Worm (Caenorhabditis elegans) whole organism, young adult: ENCODE measurements around the gene Y60A3A.24.

ENCODE experiments used
- B0336.3 ChIP-seq: fragments of 200-800 bp; sonication (Bioruptor generic); IDR thresholded peaks from 2 replicates; pipeline ENCODE4 v1.3.6; 2022; ENCODE audit warnings: missing genetic modification characterization, missing compliant biosample characterization
- K12H6.12 ChIP-seq: fragments of 200-800 bp; sonication (Bioruptor generic); optimal IDR thresholded peaks from 2 replicates; lab custom pipeline; 2018; ENCODE audit warnings: mild to moderate bottlenecking, missing genetic modification characterization, missing compliant biosample characterization
- Y67H2A.10 ChIP-seq: fragments of 200-800 bp; sonication (Bioruptor generic); conservative IDR thresholded peaks from 2 replicates; pipeline ENCODE4 v1.3.6; 2022; ENCODE audit warnings: missing genetic modification reagents, missing genetic modification characterization, missing compliant biosample characterization
- Y95B8A.8 ChIP-seq: fragments of 200-800 bp; sonication (Bioruptor generic); IDR thresholded peaks from 2 replicates; pipeline ENCODE4 v1.3.6; 2022; ENCODE audit warnings: missing genetic modification reagents, missing genetic modification characterization, missing compliant biosample characterization
- aptf-2 ChIP-seq: fragments of 200-800 bp; sonication (Bioruptor generic); conservative IDR thresholded peaks from 2 replicates; pipeline ENCODE4 v1.3.6; 2022; ENCODE audit warnings: missing genetic modification reagents, missing genetic modification characterization, missing compliant biosample characterization
- attf-5 ChIP-seq: fragments of 200-800 bp; sonication (Bioruptor generic); optimal IDR thresholded peaks from 2 replicates; lab custom pipeline; 2018; ENCODE audit warnings: mild to moderate bottlenecking, missing genetic modification characterization, missing compliant biosample characterization
- bed-1 ChIP-seq: fragments of 200-800 bp; sonication (Bioruptor generic); IDR thresholded peaks from 2 replicates; pipeline ENCODE4 v1.3.6; 2022; ENCODE audit warnings: missing genetic modification reagents, missing genetic modification characterization, missing compliant biosample characterization
- bed-2 ChIP-seq: fragments of 200-800 bp; sonication (Bioruptor generic); IDR thresholded peaks from 2 replicates; pipeline ENCODE4 v1.3.6; 2022; ENCODE audit warnings: missing genetic modification reagents, missing genetic modification characterization, missing compliant biosample characterization
- cebp-2 ChIP-seq: fragments of 200-800 bp; sonication (Bioruptor generic); IDR thresholded peaks from 2 replicates; pipeline ENCODE4 v1.3.6; 2022; ENCODE audit warnings: missing genetic modification characterization, missing compliant biosample characterization
- ceh-100 ChIP-seq: fragments of 200-800 bp; sonication (Bioruptor generic); IDR thresholded peaks from 2 replicates; pipeline ENCODE4 v1.3.6; 2022; ENCODE audit warnings: missing genetic modification reagents, missing genetic modification characterization, missing compliant biosample characterization
- egl-44 ChIP-seq: fragments of 200-800 bp; sonication (Bioruptor generic); IDR thresholded peaks from 2 replicates; pipeline ENCODE4 v1.3.6; 2022; ENCODE audit warnings: missing genetic modification reagents, missing genetic modification characterization, missing compliant biosample characterization
- egrh-3 ChIP-seq: fragments of 200-800 bp; sonication (Bioruptor generic); IDR thresholded peaks from 2 replicates; pipeline ENCODE4 v1.3.6; 2022; ENCODE audit warnings: missing genetic modification reagents, missing genetic modification characterization, missing compliant biosample characterization
- gei-17 ChIP-seq: fragments of 200-800 bp; sonication (Bioruptor generic); optimal IDR thresholded peaks from 2 replicates; lab custom pipeline; 2018; ENCODE audit warnings: mild to moderate bottlenecking, missing genetic modification characterization, missing compliant biosample characterization
- hlh-12 ChIP-seq: sonication (generic microtip); optimal IDR thresholded peaks from 2 replicates; lab custom pipeline; 2016; ENCODE audit warnings: missing genetic modification characterization, missing compliant biosample characterization
- hlh-26 ChIP-seq: fragments of 200-800 bp; sonication (Bioruptor generic); conservative IDR thresholded peaks from 2 replicates; pipeline ENCODE4 v1.3.6; 2022; ENCODE audit warnings: missing genetic modification reagents, missing genetic modification characterization, missing compliant biosample characterization
- hrde-1 ChIP-seq: sonication (generic microtip); optimal IDR thresholded peaks from 2 replicates; lab custom pipeline; 2016; ENCODE audit warnings: missing genetic modification characterization, mild to moderate bottlenecking, missing compliant biosample characterization, moderate library complexity, missing genotype, missing genetic modification reagents, borderline replicate concordance
- let-526 ChIP-seq: fragments of 200-800 bp; sonication (Bioruptor generic); IDR thresholded peaks from 2 replicates; pipeline ENCODE4 v1.3.6; 2022; ENCODE audit warnings: missing genetic modification reagents, missing genetic modification characterization, missing compliant biosample characterization
- let-607 ChIP-seq, 2 experiments: fragments of 200-800 bp in 1 of 2; sonication (Bioruptor generic) in 1 of 2; sonication (generic microtip) in 1 of 2; optimal IDR thresholded peaks; 2 replicates each; lab custom pipeline; 2016 to 2018; ENCODE audit warnings: mild to moderate bottlenecking in 2 of 2, missing compliant biosample characterization in 2 of 2, missing genetic modification characterization in 2 of 2, moderate library complexity in 2 of 2, missing genotype in 1 of 2
- lin-26 ChIP-seq: fragments of 200-800 bp; sonication (Bioruptor generic); IDR thresholded peaks from 2 replicates; pipeline ENCODE4 v1.3.6; 2022; ENCODE audit warnings: missing genetic modification reagents, missing genetic modification characterization, missing compliant biosample characterization
- lin-40 ChIP-seq: sonication (generic microtip); optimal IDR thresholded peaks from 2 replicates; lab custom pipeline; 2016; ENCODE audit warnings: missing genetic modification characterization, mild to moderate bottlenecking, missing compliant biosample characterization, missing genotype, missing genetic modification reagents
- madf-8 ChIP-seq: fragments of 200-800 bp; sonication (Bioruptor generic); conservative IDR thresholded peaks from 2 replicates; pipeline ENCODE4 v1.3.6; 2022; ENCODE audit warnings: missing genetic modification reagents, missing genetic modification characterization, missing compliant biosample characterization
- mcd-1 ChIP-seq: fragments of 200-800 bp; sonication (Bioruptor generic); IDR thresholded peaks from 2 replicates; pipeline ENCODE4 v1.3.6; 2022; ENCODE audit warnings: missing genetic modification reagents, missing genetic modification characterization, missing compliant biosample characterization
- mel-28 ChIP-seq: sonication (generic microtip); optimal IDR thresholded peaks from 2 replicates; lab custom pipeline; 2016; ENCODE audit warnings: borderline replicate concordance, mild to moderate bottlenecking, missing genetic modification characterization, missing compliant biosample characterization
- nfya-2 ChIP-seq: fragments of 200-800 bp; sonication (Bioruptor generic); IDR thresholded peaks from 2 replicates; pipeline ENCODE4 v1.3.6; 2022; ENCODE audit warnings: missing genetic modification reagents, missing genetic modification characterization, missing compliant biosample characterization
- nfyb-1 ChIP-seq: fragments of 200-800 bp; sonication (Bioruptor generic); IDR thresholded peaks from 2 replicates; pipeline ENCODE4 v1.3.6; 2022; ENCODE audit warnings: missing genetic modification reagents, missing genetic modification characterization, missing compliant biosample characterization
- nhr-27 ChIP-seq: fragments of 200-800 bp; sonication (Bioruptor generic); optimal IDR thresholded peaks from 2 replicates; lab custom pipeline; 2018; ENCODE audit warnings: mild to moderate bottlenecking, missing genetic modification characterization, moderate library complexity, missing compliant biosample characterization
- pbrm-1 ChIP-seq: fragments of 200-800 bp; sonication (Bioruptor generic); IDR thresholded peaks from 2 replicates; pipeline ENCODE4 v1.3.6; 2022; ENCODE audit warnings: missing genetic modification reagents, missing genetic modification characterization, missing compliant biosample characterization
- rpc-1 ChIP-seq, 2 experiments: fragments of 150-350 bp in 1 of 2; sonication (generic microtip) in 1 of 2; optimal IDR thresholded peaks; 2 replicates each; lab custom pipeline; 2014 to 2018; ENCODE audit warnings: missing biosample characterization in 1 of 2, missing genetic modification characterization in 1 of 2, missing genetic modification reagents in 1 of 2, missing genotype in 1 of 2
- snpc-1.3 ChIP-seq: sonication (generic microtip); optimal IDR thresholded peaks from 2 replicates; lab custom pipeline; 2017; ENCODE audit warnings: missing genetic modification characterization, mild to moderate bottlenecking, missing compliant biosample characterization, antibody characterized with exemption, moderate library complexity, missing genotype, missing genetic modification reagents; ENCODE audit not compliant: insufficient read depth
- snpc-4 ChIP-seq, 5 experiments: fragments of 150-350 bp in 1 of 5; sonication (generic microtip) in 4 of 5; optimal IDR thresholded peaks; 2 replicates each; lab custom pipeline; 2014 to 2018; ENCODE audit warnings: missing genetic modification characterization in 5 of 5, missing biosample characterization in 3 of 5, antibody characterized with exemption in 2 of 5, mild to moderate bottlenecking in 2 of 5, missing compliant biosample characterization in 2 of 5, missing genotype in 2 of 5, moderate library complexity in 2 of 5, missing genetic modification reagents in 1 of 5
- xnd-1 ChIP-seq: sonication (generic microtip); optimal IDR thresholded peaks from 2 replicates; lab custom pipeline; 2016; ENCODE audit warnings: missing genotype, missing genetic modification reagents, missing genetic modification characterization, missing compliant biosample characterization
- zfh-2 ChIP-seq: fragments of 200-800 bp; sonication (Bioruptor generic); conservative IDR thresholded peaks from 2 replicates; pipeline ENCODE4 v1.3.6; 2022; ENCODE audit warnings: missing genetic modification reagents, missing genetic modification characterization, missing compliant biosample characterization
- ztf-25 ChIP-seq: fragments of 200-800 bp; sonication (Bioruptor generic); IDR thresholded peaks from 2 replicates; pipeline ENCODE4 v1.3.6; 2022; ENCODE audit warnings: missing genetic modification reagents, missing genetic modification characterization, missing compliant biosample characterization
- ztf-3 ChIP-seq: fragments of 200-800 bp; sonication (Bioruptor generic); optimal IDR thresholded peaks from 2 replicates; lab custom pipeline; 2018; ENCODE audit warnings: mild to moderate bottlenecking, missing genetic modification characterization, missing compliant biosample characterization

Y60A3A.24 gene

ce11 chrV:20004385-20004784 is 22.7 kb upstream of the Y60A3A.24 start, which contains the start of gene unc-51:
unc-51 (minus strand) TSS chrV:20004485.
- TF ChIP-seq snpc-4 (GFP tag; optimal IDR thresholded peaks at IDR 0.05; lab: Kevin White, UChicago) (no peak), snpc-4 (tag; optimal IDR thresholded peaks at IDR 0.05; lab: Kevin White, UChicago) (no peak), lin-40 (tag; lab: Kevin White, UChicago) (no peak), mel-28 (tag; lab: Kevin White, UChicago) (no peak), nfyb-1 (GFP tag; lab: Robert Waterston, UW) (no peak), snpc-1.3 (no peak), hlh-12 (tag; lab: Kevin White, UChicago) (no peak), mcd-1 (no peak), xnd-1 (tag; lab: Kevin White, UChicago) (no peak), madf-8 (GFP tag; lab: Robert Waterston, UW) (no peak), nfya-2 (no peak), hlh-26 (GFP tag; lab: Robert Waterston, UW) (no peak), pbrm-1 (GFP tag; lab: Robert Waterston, UW) (no peak), Y95B8A.8 (GFP tag; lab: Robert Waterston, UW) (no peak), B0336.3 (GFP tag; lab: Robert Waterston, UW) (no peak), hrde-1 (tag; lab: Kevin White, UChicago) (no peak)

ce11 chrV:20002194-20002593 is 20.5 kb upstream of the Y60A3A.24 start:
- TF ChIP-seq lin-26 (GFP tag; lab: Robert Waterston, UW) (no peak), hlh-26 (GFP tag; lab: Robert Waterston, UW) (no peak), K12H6.12 (tag; lab: Kevin White, UChicago) (no peak), zfh-2 (GFP tag; lab: Robert Waterston, UW) (peak; percentile 70), egrh-3 (GFP tag; lab: Robert Waterston, UW) (peak; percentile 33; the same call in 1 of the 2 replicates), let-526 (GFP tag; lab: Robert Waterston, UW) (no peak), attf-5 (GFP tag; lab: Kevin White, UChicago) (no peak)

- TF ChIP-seq rpc-1 (optimal IDR thresholded peaks at IDR 0.05; lab: Kevin White, UChicago) = no peak
- TF ChIP-seq rpc-1 (tag; optimal IDR thresholded peaks at IDR 0.05; lab: Kevin White, UChicago) = no peak
- no peak for TF ChIP-seq ztf-3 (GFP tag; lab: Kevin White, UChicago)
- no peak for TF ChIP-seq gei-17 (GFP tag; lab: Kevin White, UChicago)
- TF ChIP-seq aptf-2 (GFP tag; lab: Robert Waterston, UW) = no peak
- TF ChIP-seq K12H6.12 (tag; lab: Kevin White, UChicago) = no peak
- no peak for TF ChIP-seq nhr-27
- no peak for TF ChIP-seq cebp-2
- TF ChIP-seq zfh-2 (GFP tag; lab: Robert Waterston, UW) = peak; percentile 59
- TF ChIP-seq Y67H2A.10 (GFP tag; lab: Robert Waterston, UW) = no peak
- 0 out of 2 replicates have a peak, but pooled peaks have one; percentile 28 for TF ChIP-seq let-526 (GFP tag; lab: Robert Waterston, UW)
- TF ChIP-seq ztf-25 (GFP tag; lab: Robert Waterston, UW) = no peak
- no peak for TF ChIP-seq egl-44 (GFP tag; lab: Robert Waterston, UW)
Measured at ce11 chrV:20000639-20001038, 19.0 kb upstream of the Y60A3A.24 start.

ce11 chrV:19999789-20000188 is 18.1 kb upstream of the Y60A3A.24 start:
- TF ChIP-seq bed-2 (GFP tag; lab: Robert Waterston, UW) = no peak
- no peak for TF ChIP-seq let-607 (tag; optimal IDR thresholded peaks at IDR 0.05; lab: Kevin White, UChicago)
- TF ChIP-seq bed-1 = 0 out of 2 replicates have a peak, but pooled peaks have one; percentile 59
- no peak for TF ChIP-seq ceh-100 (GFP tag; lab: Robert Waterston, UW)
- TF ChIP-seq hlh-26 (GFP tag; lab: Robert Waterston, UW) = no peak
